Worm (Caenorhabditis elegans) whole organism, L1 larva: Measurements from ENCODE around the gene Y110A2AL.10.

Experiments used
- alr-1 ChIP-seq: fragments of 200-800 bp; sonication (Bioruptor generic); optimal IDR thresholded peaks from 2 replicates; lab custom pipeline; 2018; ENCODE audit warnings: borderline replicate concordance, mild to moderate bottlenecking, missing genetic modification characterization, missing compliant biosample characterization
- aly-2 ChIP-seq: fragments of 150-350 bp; optimal IDR thresholded peaks from 2 replicates; lab custom pipeline; 2014; ENCODE audit warnings: missing biosample characterization, missing genetic modification characterization
- elt-2 ChIP-seq: sonication (generic microtip); optimal IDR thresholded peaks from 2 replicates; lab custom pipeline; 2016; ENCODE audit warnings: missing genetic modification characterization, mild to moderate bottlenecking, inconsistent platforms, missing compliant biosample characterization, missing genetic modification reagents
- elt-3 ChIP-seq, 6 experiments: fragments of 150-350 bp in 1 of 6; sonication (generic microtip); optimal IDR thresholded peaks; 2 replicates each; lab custom pipeline; 2017 to 2018; ENCODE audit warnings: missing biosample characterization in 6 of 6, missing genetic modification characterization in 6 of 6, inconsistent platforms in 1 of 6
- lin-15B ChIP-seq: fragments of 150-350 bp; sonication (generic microtip); optimal IDR thresholded peaks from 3 replicates; lab custom pipeline; 2014; ENCODE audit warnings: missing biosample characterization, missing genetic modification characterization
- nhr-19 ChIP-seq: fragments of 200-800 bp; sonication (Bioruptor generic); conservative IDR thresholded peaks from 2 replicates; pipeline ENCODE4 v1.3.6; 2022; ENCODE audit warnings: missing genetic modification characterization, missing compliant biosample characterization
- nhr-28 ChIP-seq: fragments of 150-350 bp; optimal IDR thresholded peaks from 2 replicates; lab custom pipeline; 2014; ENCODE audit warnings: missing biosample characterization, missing genetic modification characterization
- nhr-76 ChIP-seq: sonication (generic microtip); optimal IDR thresholded peaks from 2 replicates; lab custom pipeline; 2017; ENCODE audit warnings: missing biosample characterization, missing genetic modification characterization
- pax-3 ChIP-seq: fragments of 200-800 bp; sonication (Bioruptor generic); optimal IDR thresholded peaks from 2 replicates; lab custom pipeline; 2018; ENCODE audit warnings: mild to moderate bottlenecking, missing genetic modification characterization, moderate library complexity, missing compliant biosample characterization
- xbp-1 ChIP-seq: sonication (generic microtip); optimal IDR thresholded peaks from 2 replicates; lab custom pipeline; 2016; ENCODE audit warnings: missing genetic modification characterization, missing compliant biosample characterization
- zag-1 ChIP-seq: fragments of 150-350 bp; optimal IDR thresholded peaks from 2 replicates; lab custom pipeline; 2014; ENCODE audit warnings: missing biosample characterization, missing genetic modification characterization
- ztf-11 ChIP-seq, 2 experiments: sonication (generic microtip); optimal IDR thresholded peaks; 2 replicates each; lab custom pipeline; 2016 to 2017; ENCODE audit warnings: missing genetic modification characterization in 2 of 2, missing biosample characterization in 1 of 2, missing compliant biosample characterization in 1 of 2
- ztf-4 ChIP-seq: fragments of 150-350 bp; optimal IDR thresholded peaks from 2 replicates; lab custom pipeline; 2014; ENCODE audit warnings: missing biosample characterization, missing genetic modification characterization

- TF ChIP-seq ztf-4 = no peak
- TF ChIP-seq zag-1 (tag; lab: Kevin White, UChicago) = no peak
- no peak for TF ChIP-seq alr-1 (tag; lab: Kevin White, UChicago)
- TF ChIP-seq pax-3 (tag; lab: Kevin White, UChicago) = no peak
- no peak for TF ChIP-seq nhr-76
- no peak for TF ChIP-seq xbp-1
- no peak for TF ChIP-seq aly-2 (tag; lab: Kevin White, UChicago)
- no peak for TF ChIP-seq lin-15B
- TF ChIP-seq ztf-11 (tag; optimal IDR thresholded peaks at IDR 0.05; lab: Kevin White, UChicago) = no peak
- no peak for TF ChIP-seq nhr-19 (GFP tag; lab: Robert Waterston, UW)
- no peak for TF ChIP-seq elt-3 (tag; optimal IDR thresholded peaks at IDR 0.05; lab: Kevin White, UChicago)
- TF ChIP-seq elt-2 (tag; lab: Kevin White, UChicago) = no peak
- no peak for TF ChIP-seq nhr-28 (tag; lab: Kevin White, UChicago)
These were observed 43.8 kb downstream of the Y110A2AL.10 start, which contains the start of gene K12H6.8 for ce11 chrII:2827859-2828403.
